Fruit fly (Drosophila melanogaster): ENCODE results near the gene CG2100.

Gene CG2100

DNA sequence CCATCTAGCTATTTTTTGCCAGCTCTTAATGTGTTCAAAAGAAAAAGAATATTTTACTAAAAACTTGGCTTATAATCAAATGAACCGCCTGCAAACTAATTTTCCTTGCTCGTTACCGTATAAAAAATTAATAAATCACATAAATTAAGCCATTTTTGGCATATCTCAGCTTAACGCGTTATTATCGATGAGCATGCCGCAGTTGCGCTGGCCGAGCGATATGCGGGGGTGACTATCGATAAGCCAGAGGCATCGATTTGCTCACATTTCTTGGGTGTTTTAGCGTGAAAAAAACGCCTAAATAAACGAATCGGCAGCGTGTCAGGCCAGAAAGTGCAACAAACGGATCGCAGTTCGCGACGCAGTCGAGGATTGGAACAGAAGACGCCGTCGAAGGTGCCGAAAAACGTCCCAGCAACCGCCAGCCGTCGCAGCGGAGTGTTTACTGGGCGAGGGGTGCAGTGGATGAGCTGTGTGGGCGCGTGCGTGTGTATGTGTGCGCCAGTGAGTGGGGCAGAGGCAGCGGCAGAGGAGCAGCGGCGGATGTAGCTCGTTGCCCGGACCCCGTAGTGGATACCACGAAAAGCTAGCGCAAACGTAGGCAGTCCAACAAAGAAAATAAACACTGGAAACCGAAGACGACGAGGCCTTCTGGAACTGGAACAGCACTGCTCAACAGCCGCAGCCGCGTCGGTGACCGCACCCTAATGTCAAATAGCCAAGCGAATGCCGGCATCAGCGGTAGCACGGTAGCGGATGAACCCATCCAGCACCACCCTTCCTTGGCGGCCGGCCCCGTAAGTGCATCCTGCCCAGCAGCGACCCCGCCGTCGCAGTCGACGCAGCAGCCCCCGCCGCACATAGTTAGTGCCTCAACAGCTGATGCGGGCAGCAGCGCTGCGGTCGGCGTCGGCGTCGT lies 6.4 kb upstream of the CG2100 start, which contains the start of the genes Sym and Madm (continued):
- TF ChIP-seq caup (GFP tag; optimal IDR thresholded peaks at IDR 0.05; ENCODE audit: severe bottlenecking), result no peak
- TF ChIP-seq ro (GFP tag; IDR thresholded peaks at IDR 0.05), result no peak
- peak; percentile 29 for TF ChIP-seq cato (GFP tag; optimal IDR thresholded peaks at IDR 0.05; ENCODE audit: borderline replicate concordance)
- no peak for TF ChIP-seq sc (optimal IDR thresholded peaks at IDR 0.05)
- TF ChIP-seq sc (GFP tag; optimal IDR thresholded peaks at IDR 0.05), result no peak
- TF ChIP-seq bcd (GFP tag; optimal IDR thresholded peaks at IDR 0.05), result peak; percentile 35
- TF ChIP-seq CG33213 (GFP tag; optimal IDR thresholded peaks at IDR 0.05), result peak; percentile 17
- TF ChIP-seq corto (GFP tag; optimal IDR thresholded peaks at IDR 0.05), result no peak
- no peak for TF ChIP-seq dati (GFP tag; IDR thresholded peaks at IDR 0.05)
- TF ChIP-seq inv (GFP tag; IDR thresholded peaks at IDR 0.05; ENCODE audit: partially characterized antibody), result peak; percentile 86
- TF ChIP-seq sens (GFP tag), result peak; percentile 94
- no peak for TF ChIP-seq CG10565 (GFP tag; optimal IDR thresholded peaks at IDR 0.05)
- no peak for TF ChIP-seq CG14050 (GFP tag; IDR thresholded peaks at IDR 0.05)
- peak; percentile 53; the same call in 1 of the 2 replicates for TF ChIP-seq CG6272 (GFP tag; IDR thresholded peaks at IDR 0.05)
- TF ChIP-seq prd (optimal IDR thresholded peaks at IDR 0.05), result no peak
- TF ChIP-seq prd (GFP tag; IDR thresholded peaks at IDR 0.05), result peak; percentile 72
- TF ChIP-seq sisA (GFP tag; IDR thresholded peaks at IDR 0.05), result 0 out of 2 replicates have a peak, but pooled peaks have one; percentile 30
- TF ChIP-seq ems (GFP tag; optimal IDR thresholded peaks at IDR 0.05), result no peak
- TF ChIP-seq Dek (tag; optimal IDR thresholded peaks at IDR 0.05), result peak; percentile 16
- peak; percentile 86 for TF ChIP-seq cg (GFP tag; optimal IDR thresholded peaks at IDR 0.05)
- TF ChIP-seq Rx (GFP tag; IDR thresholded peaks at IDR 0.05), result no peak
- TF ChIP-seq Rfx (GFP tag; IDR thresholded peaks at IDR 0.05), result peak; percentile 48; the same call in 1 of the 2 replicates
- peak; percentile 18 for TF ChIP-seq NC2β (GFP tag; optimal IDR thresholded peaks at IDR 0.05)
- no peak for TF ChIP-seq Asciz (GFP tag; optimal IDR thresholded peaks at IDR 0.05)
- TF ChIP-seq CG8944 (GFP tag; optimal IDR thresholded peaks at IDR 0.05), result peak; percentile 38
- no peak for TF ChIP-seq Fer1 (GFP tag; optimal IDR thresholded peaks at IDR 0.05)
- TF ChIP-seq lab (GFP tag; optimal IDR thresholded peaks at IDR 0.05), result no peak
- TF ChIP-seq gfzf (GFP tag; optimal IDR thresholded peaks at IDR 0.05), result peak; percentile 78
- TF ChIP-seq CG12769 (tag; optimal IDR thresholded peaks at IDR 0.05), result no peak
- TF ChIP-seq CG6791 (GFP tag; IDR thresholded peaks at IDR 0.05; ENCODE audit: partially characterized antibody), result peak; percentile 64
- no peak for TF ChIP-seq CG4730 (GFP tag; IDR thresholded peaks at IDR 0.05)
- no peak for TF ChIP-seq ab (GFP tag; optimal IDR thresholded peaks at IDR 0.05)
- no peak for TF ChIP-seq CG14014 (GFP tag; IDR thresholded peaks at IDR 0.05)
- peak; percentile 4 for TF ChIP-seq CG12942 (GFP tag; optimal IDR thresholded peaks at IDR 0.05)
- no peak for TF ChIP-seq salm (tag; optimal IDR thresholded peaks at IDR 0.05)
- TF ChIP-seq CG16815 (GFP tag; optimal IDR thresholded peaks at IDR 0.05), result peak; percentile 1
- TF ChIP-seq bbx (GFP tag; IDR thresholded peaks at IDR 0.05; ENCODE audit: partially characterized antibody), result peak; percentile 38; the same call in 1 of the 2 replicates
- TF ChIP-seq CG12744 (GFP tag; optimal IDR thresholded peaks at IDR 0.05), result peak; percentile 30
- peak; percentile 4 for TF ChIP-seq CG10979 (tag; optimal IDR thresholded peaks at IDR 0.05)
- no peak for TF ChIP-seq GATAe (GFP tag; conservative IDR thresholded peaks at IDR 0.05)
- TF ChIP-seq CG7786 (GFP tag; optimal IDR thresholded peaks at IDR 0.05), result peak; percentile 1
- TF ChIP-seq CG11695 (GFP tag; IDR thresholded peaks at IDR 0.05), result no peak
- TF ChIP-seq CG9797 (GFP tag; optimal IDR thresholded peaks at IDR 0.05), result peak; percentile 63
- peak; percentile 95 for TF ChIP-seq CG4617 (GFP tag; optimal IDR thresholded peaks at IDR 0.05; ENCODE audit: borderline replicate concordance)
- peak; percentile 56 for TF ChIP-seq Abd-B (GFP tag; optimal IDR thresholded peaks at IDR 0.05)
- TF ChIP-seq so (GFP tag; IDR thresholded peaks at IDR 0.05), result 0 out of 3 replicates have a peak, but pooled peaks have one; percentile 47
- TF ChIP-seq kay (GFP tag; optimal IDR thresholded peaks at IDR 0.05), result peak; percentile 4
- no peak for TF ChIP-seq CG11560 (tag; IDR thresholded peaks at IDR 0.05)
- TF ChIP-seq grau (tag; optimal IDR thresholded peaks at IDR 0.05), result peak; percentile 52

Data from whole organism, embryonic.